Worm (Caenorhabditis elegans): ENCODE results near the gene cpna-3.

ce11 chrIV:9090538-9091195 is 6.0 kb upstream of the cpna-3 start:
- TF ChIP-seq lsy-2 (tag; optimal IDR thresholded peaks at IDR 0.05) (no peak), mep-1 (tag; optimal IDR thresholded peaks at IDR 0.05) (no peak), elt-1 (tag; optimal IDR thresholded peaks at IDR 0.05; ENCODE audit: borderline replicate concordance, insufficient read depth) (no peak)

All from whole organism, mixed stage, embryonic.